Fruit fly (Drosophila melanogaster): ENCODE measurements around the gene CG2258.
A peak's percentile ranks its signal among the peaks of the same experiment; 100 is the strongest.

CG2258 gene

dm6 chrX:8126149-8126548 is 24.3 kb upstream of the CG2258 start (continued):
- TF ChIP-seq fd102C (GFP tag; optimal IDR thresholded peaks at IDR 0.05) (no peak), CG6813 (GFP tag; optimal IDR thresholded peaks at IDR 0.05) (peak; percentile 43), ind (GFP tag; optimal IDR thresholded peaks at IDR 0.05) (peak; percentile 57), az2 (GFP tag; optimal IDR thresholded peaks at IDR 0.05) (peak; percentile 69), Hmx (GFP tag; optimal IDR thresholded peaks at IDR 0.05) (no peak), CG30431 (GFP tag; optimal IDR thresholded peaks at IDR 0.05) (peak; percentile 50), H15 (GFP tag; IDR thresholded peaks at IDR 0.05) (peak; percentile 72), sima (GFP tag; optimal IDR thresholded peaks at IDR 0.05) (no peak), CG10267 (tag; optimal IDR thresholded peaks at IDR 0.05) (peak; percentile 57), CG13894 (tag; optimal IDR thresholded peaks at IDR 0.05) (no peak), CG12071 (GFP tag; optimal IDR thresholded peaks at IDR 0.05) (peak; percentile 20), Dek (tag; optimal IDR thresholded peaks at IDR 0.05) (no peak), chm (GFP tag; IDR thresholded peaks at IDR 0.05) (peak; percentile 55; the same call in 1 of the 2 replicates), Camta (GFP tag; optimal IDR thresholded peaks at IDR 0.05) (peak; percentile 35), lmd (GFP tag; IDR thresholded peaks at IDR 0.05) (peak; percentile 60), wor (GFP tag; IDR thresholded peaks at IDR 0.05) (peak; percentile 42; the same call in 1 of the 2 replicates), nerfin-1 (tag; optimal IDR thresholded peaks at IDR 0.05) (peak; percentile 46), dmrt99B (tag; optimal IDR thresholded peaks at IDR 0.05) (peak; percentile 78), fd96Cb (tag; optimal IDR thresholded peaks at IDR 0.05) (peak; percentile 82), Meics (GFP tag; optimal IDR thresholded peaks at IDR 0.05) (no peak), CG1602 (GFP tag; optimal IDR thresholded peaks at IDR 0.05) (peak; percentile 50), CG16813 (GFP tag; IDR thresholded peaks at IDR 0.05; ENCODE audit: partially characterized antibody) (no peak), CG13296 (GFP tag; optimal IDR thresholded peaks at IDR 0.05) (no peak), psq (GFP tag; optimal IDR thresholded peaks at IDR 0.05) (peak; percentile 6), BEAF-32 (GFP tag; optimal IDR thresholded peaks at IDR 0.05) (no peak), gcm2 (GFP tag; optimal IDR thresholded peaks at IDR 0.05) (no peak), yki (optimal IDR thresholded peaks at IDR 0.05) (no peak), her (GFP tag; optimal IDR thresholded peaks at IDR 0.05) (no peak), pzg (GFP tag; optimal IDR thresholded peaks at IDR 0.05) (no peak), Nf-YA (GFP tag; IDR thresholded peaks at IDR 0.05) (no peak), CG2202 (tag; optimal IDR thresholded peaks at IDR 0.05) (peak; percentile 58), stwl (tag; optimal IDR thresholded peaks at IDR 0.05) (no peak), ham (GFP tag; IDR thresholded peaks at IDR 0.05) (no peak), gro (GFP tag; optimal IDR thresholded peaks at IDR 0.05) (no peak), slou (GFP tag; optimal IDR thresholded peaks at IDR 0.05) (no peak), sens (GFP tag) (peak; percentile 93), pros (GFP tag; optimal IDR thresholded peaks at IDR 0.05) (no peak), gsb (GFP tag; IDR thresholded peaks at IDR 0.05) (no peak), caup (GFP tag; optimal IDR thresholded peaks at IDR 0.05; ENCODE audit: severe bottlenecking) (no peak), sug (tag; optimal IDR thresholded peaks at IDR 0.05) (no peak), CG16863 (GFP tag; optimal IDR thresholded peaks at IDR 0.05) (peak; percentile 55), CG14050 (GFP tag; IDR thresholded peaks at IDR 0.05) (peak; percentile 38; the same call in 2 of the 3 replicates), CG4617 (GFP tag; optimal IDR thresholded peaks at IDR 0.05; ENCODE audit: borderline replicate concordance) (no peak), ro (GFP tag; IDR thresholded peaks at IDR 0.05) (no peak), CG31365 (tag; optimal IDR thresholded peaks at IDR 0.05) (no peak), CG9797 (GFP tag; optimal IDR thresholded peaks at IDR 0.05) (no peak), Lhr (GFP tag; optimal IDR thresholded peaks at IDR 0.05) (peak; percentile 14), B-H1 (GFP tag; IDR thresholded peaks at IDR 0.05) (0 out of 3 replicates have a peak, but pooled peaks have one; percentile 32), CG6689 (GFP tag; IDR thresholded peaks at IDR 0.05) (peak; percentile 74), btn (GFP tag; optimal IDR thresholded peaks at IDR 0.05) (peak; percentile 27), insv (GFP tag; optimal IDR thresholded peaks at IDR 0.05) (no peak), CG11456 (GFP tag; IDR thresholded peaks at IDR 0.05) (no peak)

Measured in whole organism, embryonic.